Fruit fly (Drosophila melanogaster): ENCODE results near the gene mri.

Gene mri

DNA sequence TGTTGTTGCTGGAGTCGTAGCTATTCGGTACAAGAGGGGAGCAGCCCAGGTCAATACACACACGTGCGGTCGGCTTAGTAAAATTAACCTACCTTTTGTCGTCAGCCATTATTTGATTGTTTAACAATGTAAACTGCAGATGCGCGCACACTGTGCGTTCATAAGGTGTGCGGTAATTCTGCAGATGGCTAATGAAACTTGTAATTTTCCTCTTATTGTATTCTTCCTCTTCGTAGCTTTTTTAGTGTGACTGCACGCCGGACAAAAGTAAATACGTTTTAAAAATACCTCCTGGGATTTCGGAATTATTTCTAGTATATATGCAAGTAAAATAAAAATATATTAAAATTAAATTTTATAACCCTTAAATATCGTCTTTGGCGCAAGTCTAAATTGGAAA, 11.2 kb downstream of the mri start, which contains the start of gene Prp4k:
Gene Prp4k (minus strand): TSS at position 258 of the 400 bp plus-strand sequence.
- TF ChIP-seq CG8478 (optimal IDR thresholded peaks at IDR 0.05) (no peak), pan (optimal IDR thresholded peaks at IDR 0.05) (no peak), Dll (optimal IDR thresholded peaks at IDR 0.05) (no peak), psq (optimal IDR thresholded peaks at IDR 0.05) (no peak)

DNA sequence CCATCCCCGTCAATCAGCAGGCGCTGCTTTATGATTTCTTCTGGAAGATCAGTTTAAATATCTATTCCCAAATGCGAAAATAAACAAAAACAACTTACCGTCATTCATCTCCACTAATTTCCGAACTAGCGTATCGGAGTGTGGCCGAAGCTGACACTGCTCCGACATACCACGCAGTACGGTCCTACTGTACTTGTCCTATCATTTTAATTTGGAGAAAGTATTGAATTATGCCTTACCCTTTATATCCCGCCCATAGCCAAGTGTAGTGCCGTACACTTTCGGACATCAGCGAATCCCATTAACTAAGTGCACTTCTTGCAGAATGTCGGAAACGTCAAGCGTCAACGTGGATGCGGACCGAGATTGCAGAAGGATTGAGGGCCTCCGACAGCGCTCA, 12.5 kb downstream of the mri start, which contains the start of the genes thoc7 and Dis3l2:
Gene thoc7 (minus strand): TSS at position 168 of the 400 bp plus-strand sequence.
Gene Dis3l2 (plus strand): TSS at position 190 of the 400 bp plus-strand sequence.
- no peak for TF ChIP-seq psq (optimal IDR thresholded peaks at IDR 0.05)
- TF ChIP-seq EcR (GFP tag; optimal IDR thresholded peaks at IDR 0.05): no peak
- TF ChIP-seq Dll (optimal IDR thresholded peaks at IDR 0.05): no peak
- no peak for TF ChIP-seq usp (GFP tag; optimal IDR thresholded peaks at IDR 0.05)
- TF ChIP-seq CG8478 (optimal IDR thresholded peaks at IDR 0.05): no peak
- no peak for TF ChIP-seq pan (optimal IDR thresholded peaks at IDR 0.05)

DNA sequence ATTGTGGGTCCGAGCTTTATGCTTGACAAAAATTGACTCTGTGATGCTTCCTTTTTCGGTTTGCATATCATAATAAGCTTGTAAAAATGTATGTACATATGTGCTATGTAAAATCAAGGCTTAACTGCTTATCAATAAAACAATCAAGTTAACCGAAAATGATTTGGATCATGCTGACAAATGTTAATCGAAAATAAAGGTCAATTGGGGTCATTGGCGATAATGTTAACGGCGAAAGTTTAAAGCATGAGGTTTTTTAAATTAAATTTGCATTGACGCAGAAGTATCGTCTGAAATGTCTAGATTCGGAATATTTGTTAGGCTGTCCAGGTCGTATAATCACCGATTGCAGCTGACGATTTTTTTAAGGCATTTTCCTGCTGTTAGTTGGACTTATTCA, 16.4 kb downstream of the mri start, which contains the start of gene Kaz1-ORFB:
Gene Kaz1-ORFB (plus strand): TSS at position 301 of the 400 bp plus-strand sequence.
- no peak for TF ChIP-seq psq (optimal IDR thresholded peaks at IDR 0.05)

DNA sequence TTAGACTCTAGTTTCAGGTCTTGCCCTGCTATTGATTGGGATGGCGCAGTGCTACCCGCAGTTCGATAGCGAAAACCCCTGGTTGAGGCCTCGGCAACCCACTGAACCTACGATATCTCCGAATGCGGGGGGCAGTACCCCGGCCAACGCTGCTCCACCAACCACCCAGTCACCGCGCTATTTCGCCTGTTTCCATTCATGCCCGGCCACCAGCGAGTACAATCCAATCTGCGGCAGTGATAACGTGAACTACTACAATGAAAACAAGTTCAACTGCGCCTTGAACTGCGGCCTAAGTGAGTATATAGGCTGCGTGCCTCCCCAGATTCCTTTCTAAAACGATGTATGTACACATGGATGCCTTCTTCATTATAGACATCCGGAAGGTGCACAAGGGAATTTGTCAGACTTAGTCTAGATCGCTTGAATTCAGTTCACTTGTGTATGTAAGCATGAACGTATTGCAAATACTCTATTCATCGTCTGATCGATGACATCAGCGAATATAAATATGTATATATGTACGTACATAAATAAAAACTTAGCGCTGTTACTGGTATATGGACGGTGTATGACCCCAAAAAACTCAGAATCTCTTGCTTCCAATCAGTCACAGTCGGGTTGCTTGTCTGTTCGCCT, 17.6 kb downstream of the mri start, which contains the start of gene CG13877:
Gene CG13877 (plus strand): TSS at position 589 of the 639 bp plus-strand sequence.
- no peak for TF ChIP-seq CG8478 (optimal IDR thresholded peaks at IDR 0.05)
- TF ChIP-seq Dll (optimal IDR thresholded peaks at IDR 0.05): no peak
- TF ChIP-seq usp (GFP tag; optimal IDR thresholded peaks at IDR 0.05): no peak
- TF ChIP-seq EcR (GFP tag; optimal IDR thresholded peaks at IDR 0.05): no peak
- TF ChIP-seq psq (optimal IDR thresholded peaks at IDR 0.05): no peak
- no peak for TF ChIP-seq pan (optimal IDR thresholded peaks at IDR 0.05)

DNA sequence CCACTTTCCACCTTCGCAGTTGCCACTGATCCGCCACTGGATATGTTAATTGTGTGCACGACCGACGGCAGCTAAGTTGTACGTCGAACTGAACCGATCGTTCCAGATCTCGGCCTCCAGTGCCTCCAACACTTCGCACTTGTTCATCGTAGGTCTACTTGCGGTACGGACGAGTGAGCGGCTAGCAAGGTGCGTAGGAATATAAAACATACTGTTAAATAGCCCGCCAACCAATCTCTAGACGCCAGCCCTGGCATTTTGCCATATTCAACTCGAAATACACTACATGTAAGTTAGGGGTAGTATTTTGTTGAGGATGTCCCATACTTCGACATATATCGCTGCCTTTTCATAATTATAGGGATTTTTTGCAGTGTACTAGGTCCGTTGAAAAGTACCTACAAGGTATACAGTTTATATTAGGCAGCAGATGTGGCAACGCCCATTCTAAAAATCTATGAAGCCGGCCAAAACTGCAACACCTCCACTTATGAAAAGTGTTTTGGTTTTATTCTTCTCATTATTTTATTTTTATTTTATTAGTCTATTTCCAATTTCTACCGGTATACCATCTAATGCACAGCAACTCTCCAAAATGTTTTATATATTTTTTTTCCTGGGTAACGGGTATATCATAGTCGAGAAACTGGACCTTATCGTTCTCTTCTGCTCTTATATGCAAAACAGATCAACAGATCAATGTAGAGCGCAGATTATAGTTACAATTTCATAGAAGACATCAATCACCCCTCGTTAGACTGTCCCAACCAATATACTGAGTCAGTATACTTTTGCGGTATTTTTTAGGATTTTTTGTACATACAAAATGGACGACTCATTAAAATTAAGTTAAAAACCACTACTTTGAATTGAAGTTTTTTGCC, 23.3 kb downstream of the mri start, which contains the start of the genes pyx and CG33229:
Gene pyx (minus strand): TSS at position 51 of the 884 bp plus-strand sequence.
Gene CG33229 (plus strand): TSS at position 834 of the 884 bp plus-strand sequence.
- TF ChIP-seq EcR (GFP tag; optimal IDR thresholded peaks at IDR 0.05): no peak
- TF ChIP-seq CG8478 (optimal IDR thresholded peaks at IDR 0.05): no peak
- TF ChIP-seq Dll (optimal IDR thresholded peaks at IDR 0.05): no peak
- TF ChIP-seq pan (optimal IDR thresholded peaks at IDR 0.05): no peak
- no peak for TF ChIP-seq psq (optimal IDR thresholded peaks at IDR 0.05)
- no peak for TF ChIP-seq usp (GFP tag; optimal IDR thresholded peaks at IDR 0.05)

DNA sequence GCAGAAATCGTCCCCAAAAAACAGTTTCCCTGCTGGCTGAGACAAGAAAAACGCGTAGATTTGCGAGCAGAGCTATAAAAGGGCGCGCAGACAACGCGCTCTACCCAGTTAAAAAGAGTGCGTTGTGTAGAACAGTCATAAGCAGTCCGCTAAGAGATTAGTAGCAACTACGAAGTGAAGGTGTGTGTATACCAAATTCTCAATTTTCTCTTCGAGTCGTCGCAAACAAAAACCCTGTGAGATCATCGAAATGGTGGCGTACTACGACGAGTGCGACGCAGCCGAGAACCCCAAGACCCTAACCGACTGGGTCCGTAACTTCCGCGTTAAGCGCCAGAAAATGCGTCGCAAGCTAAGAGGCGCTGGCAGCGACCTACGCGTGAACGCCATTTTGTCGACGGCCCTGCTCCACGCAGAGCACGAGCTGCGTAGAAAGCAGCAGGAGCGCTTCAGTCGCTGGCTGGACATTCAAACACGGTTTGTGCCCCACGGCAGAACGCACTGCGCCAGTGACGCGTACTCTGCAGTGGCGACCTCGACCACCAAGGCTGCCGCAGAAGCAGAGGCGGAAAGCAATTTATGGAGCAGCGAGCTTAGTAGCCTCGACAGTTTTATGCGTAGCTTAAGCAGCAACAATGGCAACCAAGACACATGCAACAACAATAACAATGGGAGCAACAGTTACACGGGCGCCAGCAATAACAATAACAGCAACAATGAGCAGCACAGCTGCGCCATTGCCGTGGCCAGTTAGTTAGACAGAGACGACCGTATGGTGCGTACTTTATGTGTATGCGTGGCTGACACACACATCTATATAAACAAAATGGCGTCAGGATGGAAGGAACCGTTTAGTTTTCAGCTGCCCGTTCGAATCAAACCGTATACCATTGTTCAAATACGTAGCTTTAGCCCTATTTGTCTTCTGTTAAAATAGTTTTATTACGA, 24.3 kb downstream of the mri start:
- no peak for TF ChIP-seq psq (optimal IDR thresholded peaks at IDR 0.05)
- peak; percentile 45 for TF ChIP-seq CG8478 (optimal IDR thresholded peaks at IDR 0.05)

DNA sequence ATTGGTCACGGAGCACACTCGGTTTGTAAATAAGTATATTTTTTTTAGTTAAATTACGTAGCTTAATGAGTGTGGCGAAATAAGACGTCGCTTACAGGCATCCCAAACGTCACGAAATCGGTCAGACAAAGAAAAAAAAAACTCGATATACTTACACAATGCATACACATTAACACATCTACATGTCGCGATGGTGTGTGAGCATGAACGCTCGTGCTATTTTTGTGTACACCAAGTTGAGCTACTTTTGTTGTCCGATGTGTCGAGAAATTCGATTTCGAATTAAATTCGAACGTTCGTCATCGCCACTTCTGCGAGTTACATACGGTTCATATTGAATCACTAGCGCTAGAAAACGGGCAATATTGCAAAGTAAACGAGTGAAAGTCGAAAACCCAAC, 25.1 kb downstream of the mri start:
- no peak for TF ChIP-seq psq (optimal IDR thresholded peaks at IDR 0.05)
- TF ChIP-seq CG8478 (optimal IDR thresholded peaks at IDR 0.05): no peak
- no peak for TF ChIP-seq EcR (GFP tag; optimal IDR thresholded peaks at IDR 0.05)
- no peak for TF ChIP-seq usp (GFP tag; optimal IDR thresholded peaks at IDR 0.05)
- no peak for TF ChIP-seq pan (optimal IDR thresholded peaks at IDR 0.05)
- TF ChIP-seq Dll (optimal IDR thresholded peaks at IDR 0.05): no peak

DNA sequence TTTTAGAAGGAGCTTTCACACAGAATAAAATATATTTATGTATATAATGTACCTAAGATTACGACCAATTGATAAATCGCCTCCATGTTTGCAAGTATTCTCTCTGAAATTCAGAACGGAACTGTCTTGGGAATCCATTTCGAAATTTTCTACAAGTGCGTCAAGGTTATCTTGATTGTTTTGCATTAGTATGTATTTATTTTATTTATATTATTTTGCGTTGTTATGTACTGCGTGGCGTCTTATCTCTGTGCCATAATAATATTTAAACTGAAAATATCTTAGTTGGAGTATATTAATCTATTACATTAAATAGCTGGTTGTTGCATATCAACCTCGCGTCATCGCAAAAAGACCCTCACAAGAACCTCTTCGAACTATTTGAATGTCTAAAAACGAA, 31.5 kb downstream of the mri start, which contains the start of gene CG42846:
Gene CG42846 (minus strand): TSS at position 101 of the 400 bp plus-strand sequence.
- TF ChIP-seq Dll (optimal IDR thresholded peaks at IDR 0.05) (no peak), EcR (GFP tag; optimal IDR thresholded peaks at IDR 0.05) (no peak), pan (optimal IDR thresholded peaks at IDR 0.05) (no peak), psq (optimal IDR thresholded peaks at IDR 0.05) (no peak), usp (GFP tag; optimal IDR thresholded peaks at IDR 0.05) (no peak), CG8478 (optimal IDR thresholded peaks at IDR 0.05) (no peak)

DNA sequence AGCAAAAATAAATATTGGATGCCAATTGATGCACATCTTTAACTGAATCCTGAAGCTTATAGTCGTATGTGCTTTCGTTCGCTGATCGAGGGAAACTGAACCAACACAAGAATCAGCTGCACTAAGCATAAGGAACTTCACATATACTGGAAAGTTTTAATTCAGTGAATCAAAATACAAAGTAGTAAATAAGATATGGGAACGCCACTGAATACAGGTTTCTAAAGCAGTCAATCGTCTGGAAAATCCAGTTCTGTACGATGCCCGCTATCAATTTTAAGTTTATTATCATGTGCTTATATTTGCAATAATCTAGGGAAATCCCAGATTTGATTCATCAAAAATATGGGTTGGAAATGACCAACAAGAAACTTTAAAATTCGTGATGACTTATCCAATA, 32.3 kb downstream of the mri start, which contains the start of gene CG34454:
Gene CG34454 (minus strand): TSS at position 84 of the 400 bp plus-strand sequence.
- no peak for TF ChIP-seq pan (optimal IDR thresholded peaks at IDR 0.05)

DNA sequence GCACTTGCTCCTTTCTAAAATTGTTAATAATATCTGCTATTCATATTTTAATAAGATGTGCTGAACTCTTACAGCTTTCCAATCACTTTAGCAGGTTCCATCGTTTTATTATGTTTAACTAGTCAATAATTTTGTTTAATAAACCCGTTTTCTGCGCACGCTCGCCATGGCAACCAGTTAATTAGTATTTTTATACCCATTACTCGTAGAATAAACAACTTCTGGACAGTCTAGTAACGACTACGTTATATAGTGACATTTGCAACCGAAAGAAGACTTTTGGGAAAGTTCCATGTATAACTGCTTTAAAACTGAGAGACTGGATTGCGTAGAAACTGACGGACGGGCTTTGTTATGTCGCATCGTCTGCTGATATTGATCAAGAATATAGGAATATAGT, 33.3 kb downstream of the mri start, which contains the start of gene CG34453:
Gene CG34453 (minus strand): TSS at position 101 of the 400 bp plus-strand sequence.
- TF ChIP-seq usp (GFP tag; optimal IDR thresholded peaks at IDR 0.05): no peak
- no peak for TF ChIP-seq EcR (GFP tag; optimal IDR thresholded peaks at IDR 0.05)
- no peak for TF ChIP-seq psq (optimal IDR thresholded peaks at IDR 0.05)
- no peak for TF ChIP-seq Dll (optimal IDR thresholded peaks at IDR 0.05)
- no peak for TF ChIP-seq CG8478 (optimal IDR thresholded peaks at IDR 0.05)
- no peak for TF ChIP-seq pan (optimal IDR thresholded peaks at IDR 0.05)

DNA sequence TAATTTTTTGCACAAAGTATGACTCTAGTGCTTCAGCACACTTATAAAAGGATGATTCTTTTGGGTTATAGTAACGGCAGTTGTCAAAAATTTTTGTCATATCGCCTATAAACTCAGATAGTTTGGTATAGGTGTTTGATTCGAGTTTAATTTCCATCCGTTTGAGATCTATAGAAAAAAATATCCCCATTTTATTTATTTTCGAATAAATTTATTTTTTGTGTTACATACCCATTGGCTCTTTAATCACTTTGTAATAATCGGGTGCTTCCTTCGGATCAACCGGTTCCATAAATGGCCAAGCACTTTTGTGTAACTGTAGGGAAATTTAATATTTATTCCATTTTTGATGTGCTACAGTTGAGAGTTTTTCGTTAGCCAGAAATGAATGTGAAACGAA, 34.4 kb downstream of the mri start:
- no peak for TF ChIP-seq psq (optimal IDR thresholded peaks at IDR 0.05)
- no peak for TF ChIP-seq EcR (GFP tag; optimal IDR thresholded peaks at IDR 0.05)
- no peak for TF ChIP-seq CG8478 (optimal IDR thresholded peaks at IDR 0.05)
- TF ChIP-seq usp (GFP tag; optimal IDR thresholded peaks at IDR 0.05): no peak
- TF ChIP-seq pan (optimal IDR thresholded peaks at IDR 0.05): no peak
- no peak for TF ChIP-seq Dll (optimal IDR thresholded peaks at IDR 0.05)

Measured in whole organism.